Worm (Caenorhabditis elegans) whole organism, L3 larva: ENCODE results near the gene W02H3.1.

Source experiments
- ceh-16 ChIP-seq: sonication (generic microtip); optimal IDR thresholded peaks from 2 replicates; lab custom pipeline; 2017; ENCODE audit warnings: missing biosample characterization, missing genetic modification characterization
- ceh-82 ChIP-seq: fragments of 150-350 bp; optimal IDR thresholded peaks from 2 replicates; lab custom pipeline; 2014; ENCODE audit warnings: missing biosample characterization, missing genetic modification characterization
- ceh-9 ChIP-seq: sonication (generic microtip); optimal IDR thresholded peaks from 2 replicates; lab custom pipeline; 2018; ENCODE audit warnings: missing biosample characterization, missing genetic modification characterization
- egl-27 ChIP-seq: sonication (generic microtip); optimal IDR thresholded peaks from 4 replicates; lab custom pipeline; 2017; ENCODE audit warnings: missing biosample characterization, missing genetic modification reagents, missing genetic modification characterization
- egl-5 ChIP-seq: fragments of 150-350 bp; optimal IDR thresholded peaks from 2 replicates; lab custom pipeline; 2017; ENCODE audit warnings: missing biosample characterization, missing genetic modification reagents, missing genetic modification characterization, inconsistent platforms
- fos-1 ChIP-seq: fragments of 150-350 bp; optimal IDR thresholded peaks from 2 replicates; lab custom pipeline; 2014; ENCODE audit warnings: missing biosample characterization, missing genetic modification characterization
- lin-15B ChIP-seq: fragments of 150-350 bp; optimal IDR thresholded peaks from 2 replicates; lab custom pipeline; 2014; ENCODE audit warnings: missing biosample characterization, missing genetic modification characterization
- nfya-1 ChIP-seq: sonication (generic microtip); optimal IDR thresholded peaks from 2 replicates; lab custom pipeline; 2017; ENCODE audit warnings: missing genetic modification characterization, mild to moderate bottlenecking, missing compliant biosample characterization, antibody characterized with exemption, moderate library complexity; ENCODE audit not compliant: insufficient read depth
- nhr-77 ChIP-seq: fragments of 150-350 bp; optimal IDR thresholded peaks from 2 replicates; lab custom pipeline; 2014; ENCODE audit warnings: missing biosample characterization, missing genetic modification characterization
- pha-4 ChIP-seq: fragments of 150-350 bp; optimal IDR thresholded peaks from 2 replicates; lab custom pipeline; 2014; ENCODE audit warnings: missing biosample characterization, missing genetic modification reagents, missing genetic modification characterization
- skn-1 ChIP-seq: fragments of 150-350 bp; optimal IDR thresholded peaks from 2 replicates; lab custom pipeline; 2014; ENCODE audit warnings: missing biosample characterization, missing genetic modification characterization
- tbx-2 ChIP-seq: sonication (generic microtip); optimal IDR thresholded peaks from 2 replicates; lab custom pipeline; 2016; ENCODE audit warnings: mild to moderate bottlenecking, missing genetic modification characterization, missing compliant biosample characterization
- unc-62 ChIP-seq: fragments of 150-350 bp; sonication (generic microtip); optimal IDR thresholded peaks from 4 replicates; lab custom pipeline; 2014; ENCODE audit warnings: missing biosample characterization, missing genetic modification reagents, missing genetic modification characterization

- TF ChIP-seq tbx-2 (tag; lab: Kevin White, UChicago): no peak
- no peak for TF ChIP-seq ceh-82 (tag; lab: Kevin White, UChicago)
- no peak for TF ChIP-seq pha-4 (tag; lab: Kevin White, UChicago)
- no peak for TF ChIP-seq nfya-1 (tag; lab: Kevin White, UChicago)
- TF ChIP-seq ceh-16 (tag; lab: Kevin White, UChicago): no peak
- TF ChIP-seq skn-1 (tag; lab: Kevin White, UChicago): no peak
- TF ChIP-seq ceh-9 (tag; lab: Kevin White, UChicago): no peak
- no peak for TF ChIP-seq egl-5 (tag; lab: Kevin White, UChicago)
- no peak for TF ChIP-seq egl-27 (tag; lab: Kevin White, UChicago)
- no peak for TF ChIP-seq nhr-77 (tag; lab: Kevin White, UChicago)
- no peak for TF ChIP-seq unc-62 (GFP tag; lab: Kevin White, UChicago)
- TF ChIP-seq lin-15B (tag; lab: Kevin White, UChicago): no peak
- TF ChIP-seq fos-1 (tag; lab: Kevin White, UChicago): no peak
Observed at ce11 chrX:11123998-11124397, 18.7 kb upstream of the W02H3.1 start.
